Worm (Caenorhabditis elegans): ENCODE data around the gene gly-4.

The gly-4 gene

ce11 chrV:19836142-19836541 is 59.0 kb downstream of the gly-4 start, which contains the start of gene srw-38:
srw-38 (plus strand) TSS chrV:19836442.
- TF ChIP-seq ctbp-1 (GFP tag; IDR thresholded peaks at IDR 0.05) (no peak), snpc-1.2 (GFP tag; IDR thresholded peaks at IDR 0.05) (no peak), attf-4 (tag; optimal IDR thresholded peaks at IDR 0.05) (no peak), sdz-12 (GFP tag; optimal IDR thresholded peaks at IDR 0.05) (no peak), egl-27 (tag; optimal IDR thresholded peaks at IDR 0.05) (no peak), madf-9 (GFP tag; conservative IDR thresholded peaks at IDR 0.05) (no peak), duxl-1 (tag; optimal IDR thresholded peaks at IDR 0.05; ENCODE audit: poor library complexity) (no peak), lim-7 (GFP tag; IDR thresholded peaks at IDR 0.05) (no peak)

ce11 chrV:19831588-19831987 is 63.6 kb downstream of the gly-4 start:
- no peak for TF ChIP-seq daf-12 (tag; optimal IDR thresholded peaks at IDR 0.05)
- TF ChIP-seq F49E8.2 (tag; optimal IDR thresholded peaks at IDR 0.05; ENCODE audit: borderline replicate concordance), result no peak
- peak; percentile 58 for TF ChIP-seq pqm-1 (tag; optimal IDR thresholded peaks at IDR 0.05)
- no peak for TF ChIP-seq egl-43 (GFP tag; IDR thresholded peaks at IDR 0.05)
- TF ChIP-seq unc-62 (GFP tag; optimal IDR thresholded peaks at IDR 0.05 in 1 of 2), result peak in 1 of 2 experiments; percentile 71
- TF ChIP-seq unc-62 (tag; optimal IDR thresholded peaks at IDR 0.05), result no peak
